Worm (Caenorhabditis elegans): ENCODE results near the gene F58B4.5.

ce11 chrV:10889774-10890173 lies 42.7 kb upstream of the F58B4.5 start:
- TF ChIP-seq ceh-48 (tag; optimal IDR thresholded peaks at IDR 0.05) (no peak), ceh-9 (tag; optimal IDR thresholded peaks at IDR 0.05) (no peak), fkh-10 (GFP tag; optimal IDR thresholded peaks at IDR 0.05) (no peak), pqm-1 (tag; optimal IDR thresholded peaks at IDR 0.05) (no peak), ama-1 (optimal IDR thresholded peaks at IDR 0.05) (no peak), rnt-1 (tag; optimal IDR thresholded peaks at IDR 0.05) (no peak), unc-55 (GFP tag; optimal IDR thresholded peaks at IDR 0.05) (no peak)

Measured in whole organism, late embryonic.